Fruit fly (Drosophila melanogaster) whole organism, embryonic: ENCODE results near the gene Rh5.

Source experiments
- Aef1 ChIP-seq: fragments of 200-800 bp; sonication (Bioruptor generic); IDR thresholded peaks from 3 replicates; pipeline ENCODE4 v1.3.6; 2022; ENCODE audit warnings: missing biosample characterization, missing genetic modification characterization
- CG10209 ChIP-seq: fragments of 200-800 bp; sonication (Bioruptor generic); optimal IDR thresholded peaks from 3 replicates; lab custom pipeline; 2017; ENCODE audit warnings: missing biosample characterization, mild to moderate bottlenecking, missing genetic modification characterization, missing genetic modification reagents
- CG10274 ChIP-seq: fragments of 200-800 bp; sonication (Bioruptor generic); optimal IDR thresholded peaks from 3 replicates; lab custom pipeline; 2017; ENCODE audit warnings: missing biosample characterization, mild to moderate bottlenecking, missing genetic modification characterization
- CG10366 ChIP-seq: fragments of 200-800 bp; sonication (Bioruptor generic); IDR thresholded peaks from 2 replicates; pipeline ENCODE4 v1.3.6; 2022; ENCODE audit warnings: missing biosample characterization, missing genetic modification characterization
- CG10979 ChIP-seq: fragments of 200-800 bp; sonication (Bioruptor generic); optimal IDR thresholded peaks from 2 replicates; lab custom pipeline; 2018; ENCODE audit warnings: missing biosample characterization, mild to moderate bottlenecking, missing genetic modification characterization, moderate library complexity
- CG11093 ChIP-seq: fragments of 200-800 bp; sonication (Bioruptor generic); IDR thresholded peaks from 3 replicates; pipeline ENCODE4 v1.3.6; 2022; ENCODE audit warnings: missing biosample characterization, missing genetic modification characterization
- CG11398 ChIP-seq: fragments of 200-800 bp; sonication (Bioruptor generic); optimal IDR thresholded peaks from 2 replicates; lab custom pipeline; 2016; ENCODE audit warnings: missing biosample characterization, missing genetic modification characterization
- CG12219 ChIP-seq: fragments of 200-800 bp; sonication (Bioruptor generic); optimal IDR thresholded peaks from 3 replicates; lab custom pipeline; 2018; ENCODE audit warnings: missing biosample characterization, mild to moderate bottlenecking, missing genetic modification characterization
- CG12659 ChIP-seq: fragments of 200-800 bp; sonication (Bioruptor generic); optimal IDR thresholded peaks from 3 replicates; lab custom pipeline; 2017; ENCODE audit warnings: mild to moderate bottlenecking, missing biosample characterization, missing genetic modification reagents, missing genetic modification characterization
- CG13624 ChIP-seq: fragments of 200-800 bp; sonication (Bioruptor generic); optimal IDR thresholded peaks from 2 replicates; lab custom pipeline; 2016; ENCODE audit warnings: missing biosample characterization, missing genetic modification characterization
- CG17612 ChIP-seq: fragments of 200-800 bp; sonication (Bioruptor generic); IDR thresholded peaks from 2 replicates; pipeline ENCODE4 v1.3.6; 2022; ENCODE audit warnings: missing biosample characterization, missing genetic modification characterization
- CG3995 ChIP-seq: fragments of 200-800 bp; sonication (Bioruptor generic); optimal IDR thresholded peaks from 3 replicates; lab custom pipeline; 2016; ENCODE audit warnings: missing biosample characterization, missing genetic modification characterization
- CG4424 ChIP-seq: fragments of 200-800 bp; sonication (Bioruptor generic); optimal IDR thresholded peaks from 3 replicates; lab custom pipeline; 2016; ENCODE audit warnings: missing biosample characterization, missing genetic modification characterization
- CG4707 ChIP-seq: fragments of 200-800 bp; sonication (Bioruptor generic); optimal IDR thresholded peaks from 2 replicates; lab custom pipeline; 2018; ENCODE audit warnings: missing biosample characterization, mild to moderate bottlenecking, missing genetic modification characterization, moderate library complexity
- CG4854 ChIP-seq: fragments of 200-800 bp; sonication (Bioruptor generic); optimal IDR thresholded peaks from 2 replicates; lab custom pipeline; 2016; ENCODE audit warnings: missing biosample characterization, missing genetic modification characterization, inconsistent platforms
- Dfd ChIP-seq, 2 experiments: fragments of >200 bp; optimal IDR thresholded peaks; 2 replicates each; lab custom pipeline; 2017; ENCODE audit warnings: missing biosample characterization in 2 of 2, missing genetic modification characterization in 2 of 2
- Doc3 ChIP-seq: fragments of 200-800 bp; sonication (Bioruptor generic); IDR thresholded peaks from 3 replicates; pipeline ENCODE4 v1.3.6; 2022; ENCODE audit warnings: missing biosample characterization, missing genetic modification characterization; ENCODE audit not compliant: partially characterized antibody
- Fer1 ChIP-seq: fragments of 200-800 bp; sonication (Bioruptor generic); optimal IDR thresholded peaks from 2 replicates; lab custom pipeline; 2017; ENCODE audit warnings: missing biosample characterization, mild to moderate bottlenecking, missing genetic modification characterization
- Gsc ChIP-seq: fragments of 200-800 bp; sonication (Bioruptor generic); IDR thresholded peaks from 2 replicates; pipeline ENCODE4 v1.3.6; 2022; ENCODE audit warnings: missing biosample characterization, missing genetic modification characterization
- H2.0 ChIP-seq: fragments of 200-800 bp; sonication (Bioruptor generic); IDR thresholded peaks from 2 replicates; pipeline ENCODE4 v1.3.6; 2022; ENCODE audit warnings: missing biosample characterization, missing genetic modification characterization
- HLHmδ ChIP-seq: fragments of 200-800 bp; sonication (Bioruptor generic); optimal IDR thresholded peaks from 2 replicates; lab custom pipeline; 2018; ENCODE audit warnings: missing biosample characterization, mild to moderate bottlenecking, missing genetic modification characterization, moderate library complexity
- Hsf ChIP-seq: fragments of 200-800 bp; sonication (Bioruptor generic); optimal IDR thresholded peaks from 3 replicates; lab custom pipeline; 2016; ENCODE audit warnings: missing biosample characterization, missing genetic modification characterization
- Pdp1 ChIP-seq, 2 experiments: fragments of 200-800 bp; sonication (Bioruptor generic); optimal IDR thresholded peaks; 3 replicates each; lab custom pipeline; 2016; ENCODE audit warnings: missing biosample characterization in 2 of 2, missing genetic modification characterization in 2 of 2, mild to moderate bottlenecking in 1 of 2, moderate library complexity in 1 of 2
- Usf ChIP-seq: fragments of 200-800 bp; sonication (Bioruptor generic); optimal IDR thresholded peaks from 2 replicates; lab custom pipeline; 2017; ENCODE audit warnings: missing genotype, missing biosample characterization, missing genetic modification characterization
- YL-1 ChIP-seq: fragments of 200-800 bp; sonication (Bioruptor generic); optimal IDR thresholded peaks from 3 replicates; lab custom pipeline; 2017; ENCODE audit warnings: missing biosample characterization, mild to moderate bottlenecking, missing genetic modification characterization
- cad ChIP-seq: fragments of >200 bp; optimal IDR thresholded peaks from 2 replicates; lab custom pipeline; 2017; ENCODE audit warnings: missing biosample characterization, missing genetic modification characterization
- croc ChIP-seq: fragments of 200-800 bp; sonication (Bioruptor generic); conservative IDR thresholded peaks from 3 replicates; pipeline ENCODE4 v1.3.6; 2022; ENCODE audit warnings: missing biosample characterization, missing genetic modification characterization
- da ChIP-seq: fragments of 200-800 bp; sonication (Bioruptor generic); optimal IDR thresholded peaks from 2 replicates; lab custom pipeline; 2016; ENCODE audit warnings: missing biosample characterization, missing genetic modification characterization
- fd96Cb ChIP-seq: fragments of 200-800 bp; sonication (Bioruptor generic); optimal IDR thresholded peaks from 2 replicates; lab custom pipeline; 2018; ENCODE audit warnings: missing biosample characterization, mild to moderate bottlenecking, missing genetic modification characterization, moderate library complexity
- hth ChIP-seq: fragments of >200 bp; optimal IDR thresholded peaks from 2 replicates; lab custom pipeline; 2017; ENCODE audit warnings: inconsistent platforms
- insv ChIP-seq, 2 experiments: fragments of 200-800 bp; sonication (Bioruptor generic); optimal IDR thresholded peaks; 3 replicates each; lab custom pipeline; 2016 to 2018; ENCODE audit warnings: missing biosample characterization in 2 of 2, missing genetic modification characterization in 2 of 2
- mld ChIP-seq: fragments of 200-800 bp; sonication (Bioruptor generic); IDR thresholded peaks from 3 replicates; pipeline ENCODE4 v1.3.6; 2022; ENCODE audit warnings: missing biosample characterization, missing genetic modification characterization; ENCODE audit not compliant: partially characterized antibody
- nerfin-2 ChIP-seq: fragments of 200-800 bp; sonication (Bioruptor generic); IDR thresholded peaks from 2 replicates; pipeline ENCODE4 v1.3.6; 2022; ENCODE audit warnings: missing biosample characterization, missing genetic modification characterization; ENCODE audit not compliant: partially characterized antibody
- pfk ChIP-seq: fragments of 200-800 bp; sonication (Bioruptor generic); optimal IDR thresholded peaks from 2 replicates; lab custom pipeline; 2018; ENCODE audit warnings: missing biosample characterization, mild to moderate bottlenecking, missing genetic modification characterization, moderate library complexity
- repo ChIP-seq: fragments of 200-800 bp; sonication (Bioruptor generic); optimal IDR thresholded peaks from 2 replicates; lab custom pipeline; 2016; ENCODE audit warnings: missing biosample characterization, missing genetic modification characterization
- sc ChIP-seq, 3 experiments: fragments of >200 bp in 2 of 3; fragments of 200-800 bp in 1 of 3; sonication (Bioruptor generic) in 1 of 3; optimal IDR thresholded peaks; 2 replicates in 2 of 3; 3 replicates in 1 of 3; lab custom pipeline; 2017; ENCODE audit warnings: mild to moderate bottlenecking in 1 of 3, missing biosample characterization in 1 of 3, missing genetic modification characterization in 1 of 3, missing genetic modification reagents in 1 of 3
- sob ChIP-seq: fragments of 200-800 bp; sonication (Bioruptor generic); IDR thresholded peaks from 2 replicates; pipeline ENCODE4 v1.3.6; 2022; ENCODE audit warnings: missing biosample characterization, missing genetic modification characterization
- tna ChIP-seq: fragments of 200-800 bp; sonication (Bioruptor generic); IDR thresholded peaks from 2 replicates; pipeline ENCODE4 v1.3.6; 2022; ENCODE audit warnings: missing biosample characterization, missing genetic modification characterization; ENCODE audit not compliant: partially characterized antibody
- wek ChIP-seq: fragments of 200-800 bp; sonication (Bioruptor generic); optimal IDR thresholded peaks from 3 replicates; lab custom pipeline; 2018; ENCODE audit warnings: missing biosample characterization, mild to moderate bottlenecking, missing genetic modification characterization, moderate library complexity
- zen2 ChIP-seq: fragments of 200-800 bp; sonication (Bioruptor generic); IDR thresholded peaks from 3 replicates; pipeline ENCODE4 v1.3.6; 2022; ENCODE audit warnings: missing biosample characterization, missing genetic modification characterization; ENCODE audit not compliant: partially characterized antibody
- zfh2 ChIP-seq: fragments of 200-800 bp; sonication (Bioruptor generic); optimal IDR thresholded peaks from 2 replicates; lab custom pipeline; 2016; ENCODE audit warnings: missing biosample characterization, missing genetic modification characterization

Rh5 gene

dm6 chr2L:12044613-12045350 lies 36.8 kb downstream of the Rh5 start, which contains the start of gene CG6785 (continued):
- TF ChIP-seq tna: no peak
- no peak for TF ChIP-seq zen2
- peak; percentile 71 for TF ChIP-seq HLHmδ (GFP tag; lab: Kevin White, UChicago)
- no peak for TF ChIP-seq nerfin-2 (GFP tag; lab: Robert Waterston, UW)
- TF ChIP-seq da (GFP tag; lab: Kevin White, UChicago): peak; percentile 64
- TF ChIP-seq CG11398 (GFP tag; lab: Kevin White, UChicago): peak; percentile 94
- peak; percentile 90 for TF ChIP-seq Fer1 (GFP tag; lab: Kevin White, UChicago)
- TF ChIP-seq Gsc (GFP tag; lab: Robert Waterston, UW): no peak
- TF ChIP-seq croc: no peak
- TF ChIP-seq CG4854 (GFP tag; lab: Kevin White, UChicago): peak; percentile 83
- TF ChIP-seq hth (lab: Kevin White, UChicago): no peak
- no peak for TF ChIP-seq Dfd (GFP tag; optimal IDR thresholded peaks at IDR 0.05; lab: Kevin White, UChicago)
- peak; percentile 88 for TF ChIP-seq CG12219 (GFP tag; lab: Kevin White, UChicago)
- TF ChIP-seq Pdp1 (GFP tag; optimal IDR thresholded peaks at IDR 0.05; lab: Kevin White, UChicago): peak; percentile 63 to 67
- TF ChIP-seq mld (GFP tag; lab: Robert Waterston, UW): no peak
- peak; percentile 94 for TF ChIP-seq CG13624
- no peak for TF ChIP-seq Doc3 (GFP tag; lab: Robert Waterston, UW)
- TF ChIP-seq zfh2 (GFP tag; lab: Kevin White, UChicago): no peak
- TF ChIP-seq YL-1 (GFP tag; lab: Kevin White, UChicago): peak; percentile 92
- peak; percentile 90 for TF ChIP-seq CG12659 (GFP tag; lab: Kevin White, UChicago)
- no peak for TF ChIP-seq CG17612
- peak; percentile 81 for TF ChIP-seq repo
- TF ChIP-seq CG11093 (GFP tag; lab: Robert Waterston, UW): no peak
- peak; percentile 97 for TF ChIP-seq wek
- TF ChIP-seq fd96Cb: peak; percentile 56
- peak; percentile 68 for TF ChIP-seq Hsf
- TF ChIP-seq sob (GFP tag; lab: Robert Waterston, UW): peak; percentile 59; the same call in 1 of the 2 replicates
- TF ChIP-seq CG10209 (GFP tag; lab: Kevin White, UChicago): peak; percentile 93
- TF ChIP-seq CG10366: 0 out of 2 replicates have a peak, but pooled peaks have one; percentile 14
- TF ChIP-seq CG10979 (tag; lab: Kevin White, UChicago): peak; percentile 50
- peak; percentile 48 for TF ChIP-seq CG10274 (GFP tag; lab: Kevin White, UChicago)
- TF ChIP-seq sc (optimal IDR thresholded peaks at IDR 0.05; lab: Kevin White, UChicago): no peak
- peak; percentile 79 for TF ChIP-seq sc (GFP tag; optimal IDR thresholded peaks at IDR 0.05; lab: Kevin White, UChicago)
- peak in 1 of 2 experiments; percentile 77 for TF ChIP-seq insv (GFP tag; optimal IDR thresholded peaks at IDR 0.05; lab: Kevin White, UChicago)
- peak; percentile 24 for TF ChIP-seq CG3995 (GFP tag; lab: Kevin White, UChicago)
- TF ChIP-seq Usf (GFP tag; lab: Kevin White, UChicago): no peak
- TF ChIP-seq CG4424 (GFP tag; lab: Kevin White, UChicago): peak; percentile 67
- peak; percentile 73 for TF ChIP-seq pfk
- no peak for TF ChIP-seq H2.0 (GFP tag; lab: Robert Waterston, UW)
- TF ChIP-seq cad (GFP tag; lab: Kevin White, UChicago): no peak
- TF ChIP-seq CG4707 (GFP tag; lab: Kevin White, UChicago): peak; percentile 95
- TF ChIP-seq Aef1 (GFP tag; lab: Robert Waterston, UW): no peak
